Worm (Caenorhabditis elegans): ENCODE results near the gene nlp-13.

- TF ChIP-seq ztf-29 (GFP tag; IDR thresholded peaks at IDR 0.05) = no peak
- TF ChIP-seq flt-1 (GFP tag; IDR thresholded peaks at IDR 0.05) = no peak
- no peak for TF ChIP-seq tab-1 (GFP tag; IDR thresholded peaks at IDR 0.05)
- TF ChIP-seq cog-1 (tag; optimal IDR thresholded peaks at IDR 0.05) = no peak
- no peak for TF ChIP-seq klf-2 (GFP tag; conservative IDR thresholded peaks at IDR 0.05)
- TF ChIP-seq med-1 (GFP tag; optimal IDR thresholded peaks at IDR 0.05; ENCODE audit: insufficient read depth) = no peak
- no peak for TF ChIP-seq ztf-23 (GFP tag; IDR thresholded peaks at IDR 0.05)
- no peak for TF ChIP-seq T22C8.4 (GFP tag; IDR thresholded peaks at IDR 0.05)
Observed at ce11 chrV:4241555-4241954, 5.3 kb downstream of the nlp-13 start.
